Worm (Caenorhabditis elegans) whole organism, late embryonic: ENCODE results near the gene C13C4.6.

ENCODE experiments used
- ahr-1 ChIP-seq: sonication (generic microtip); optimal IDR thresholded peaks from 2 replicates; lab custom pipeline; 2016; ENCODE audit warnings: missing genetic modification characterization, missing compliant biosample characterization
- ama-1 ChIP-seq: fragments of 150-350 bp; optimal IDR thresholded peaks from 2 replicates; lab custom pipeline; 2014
- ceh-6 ChIP-seq: fragments of 200-800 bp; sonication (Bioruptor generic); optimal IDR thresholded peaks from 2 replicates; lab custom pipeline; 2018; ENCODE audit warnings: mild to moderate bottlenecking, missing genetic modification characterization, missing compliant biosample characterization
- elt-4 ChIP-seq: sonication (generic microtip); optimal IDR thresholded peaks from 2 replicates; lab custom pipeline; 2016; ENCODE audit warnings: missing genetic modification characterization, missing compliant biosample characterization
- ets-4 ChIP-seq: sonication (generic microtip); optimal IDR thresholded peaks from 2 replicates; lab custom pipeline; 2016; ENCODE audit warnings: missing genetic modification characterization, missing compliant biosample characterization
- madf-2 ChIP-seq: sonication (generic microtip); optimal IDR thresholded peaks from 2 replicates; lab custom pipeline; 2017; ENCODE audit warnings: missing genetic modification characterization, missing compliant biosample characterization
- nhr-11 ChIP-seq: fragments of 150-350 bp; optimal IDR thresholded peaks from 2 replicates; lab custom pipeline; 2014; ENCODE audit warnings: missing biosample characterization, missing genetic modification characterization
- odd-2 ChIP-seq: sonication (generic microtip); optimal IDR thresholded peaks from 2 replicates; lab custom pipeline; 2017; ENCODE audit warnings: antibody characterized with exemption, mild to moderate bottlenecking, missing genetic modification characterization, missing compliant biosample characterization
- pag-3 ChIP-seq: sonication (generic microtip); optimal IDR thresholded peaks from 2 replicates; lab custom pipeline; 2016; ENCODE audit warnings: missing compliant biosample characterization, missing genetic modification characterization, borderline replicate concordance
- pat-9 ChIP-seq: fragments of 200-800 bp; sonication (Bioruptor generic); optimal IDR thresholded peaks from 2 replicates; lab custom pipeline; 2018; ENCODE audit warnings: mild to moderate bottlenecking, missing genetic modification characterization, moderate library complexity, missing compliant biosample characterization
- pax-1 ChIP-seq: fragments of 150-350 bp; optimal IDR thresholded peaks from 2 replicates; lab custom pipeline; 2014; ENCODE audit warnings: missing biosample characterization, missing genetic modification characterization
- rnt-1 ChIP-seq: sonication (generic microtip); optimal IDR thresholded peaks from 2 replicates; lab custom pipeline; 2016; ENCODE audit warnings: missing genetic modification characterization, missing compliant biosample characterization

DNA sequence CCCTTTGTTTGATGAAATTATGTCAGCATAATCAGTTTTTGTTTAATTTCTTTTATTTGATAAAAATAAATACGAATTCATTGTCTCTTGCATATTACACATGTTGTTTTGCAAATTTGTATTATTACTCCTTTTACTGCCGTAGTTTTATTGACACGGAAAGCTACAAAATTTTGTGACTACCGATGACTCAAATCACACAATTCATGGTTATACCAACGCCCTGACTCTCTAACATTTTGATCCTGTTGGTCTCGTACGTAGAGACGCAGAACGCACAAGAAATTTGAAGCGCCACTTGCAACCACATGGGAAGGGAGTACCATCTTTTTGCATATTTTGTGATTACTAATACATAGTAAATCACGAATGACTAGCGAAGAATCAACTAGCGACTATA is 25.5 kb upstream of the C13C4.6 start, which contains the start of gene nhr-207:
- TF ChIP-seq pat-9 (tag; lab: Kevin White, UChicago) = no peak
- TF ChIP-seq ahr-1 (tag; lab: Kevin White, UChicago) = no peak
- TF ChIP-seq pag-3 (tag; lab: Kevin White, UChicago) = no peak
- TF ChIP-seq madf-2 = no peak
- TF ChIP-seq pax-1 = no peak
- no peak for TF ChIP-seq ceh-6
- TF ChIP-seq ets-4 = no peak
- no peak for TF ChIP-seq elt-4 (tag; lab: Kevin White, UChicago)
- no peak for TF ChIP-seq odd-2 (tag; lab: Kevin White, UChicago)
- no peak for TF ChIP-seq ama-1 (lab: Kevin White, UChicago)
- no peak for TF ChIP-seq rnt-1 (tag; lab: Kevin White, UChicago)
- TF ChIP-seq nhr-11 = no peak
